Worm (Caenorhabditis elegans) whole organism, L1 larva: Measurements from ENCODE around the gene clec-186.

Source experiments
- egl-27 ChIP-seq, 2 experiments: fragments of 150-350 bp in 1 of 2; sonication (generic microtip); optimal IDR thresholded peaks; 3 replicates each; lab custom pipeline; 2017 to 2018; ENCODE audit warnings: missing biosample characterization in 2 of 2, missing genetic modification characterization in 2 of 2, missing genetic modification reagents in 2 of 2
- nhr-237 ChIP-seq: fragments of 150-350 bp; optimal IDR thresholded peaks from 2 replicates; lab custom pipeline; 2014; ENCODE audit warnings: missing biosample characterization, missing genetic modification characterization
- nhr-90 ChIP-seq: sonication (generic microtip); optimal IDR thresholded peaks from 2 replicates; lab custom pipeline; 2016; ENCODE audit warnings: mild to moderate bottlenecking, missing genetic modification characterization, missing compliant biosample characterization; ENCODE audit not compliant: poor library complexity
- pag-3 ChIP-seq: sonication (generic microtip); optimal IDR thresholded peaks from 2 replicates; lab custom pipeline; 2017; ENCODE audit warnings: missing genetic modification characterization, mild to moderate bottlenecking, missing compliant biosample characterization, antibody characterized with exemption, borderline replicate concordance; ENCODE audit not compliant: insufficient read depth

DNA sequence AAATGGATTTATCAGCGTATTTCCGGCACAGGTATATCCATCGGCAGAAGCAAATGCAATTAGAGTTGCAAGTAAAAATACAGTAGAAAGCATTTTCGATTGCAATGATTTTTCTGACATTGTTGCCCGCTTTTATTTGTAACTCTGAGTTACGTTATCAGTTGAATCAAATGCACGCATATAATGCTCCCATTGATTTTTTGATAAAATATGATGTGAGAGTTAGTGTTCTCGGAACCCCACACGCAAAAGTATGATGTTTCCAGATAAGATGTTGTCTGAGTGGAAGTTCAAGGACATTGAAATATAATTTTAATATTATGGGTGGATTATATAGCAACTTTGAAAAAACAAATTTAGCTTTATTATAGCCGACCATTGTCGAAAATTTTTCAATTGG, 46.1 kb downstream of the clec-186 start, which contains the start of gene K08D8.5:
- TF ChIP-seq nhr-90 (no peak), pag-3 (no peak), egl-27 (tag; optimal IDR thresholded peaks at IDR 0.05; lab: Kevin White, UChicago) (no peak), nhr-237 (tag; lab: Kevin White, UChicago) (no peak)
